Worm (Caenorhabditis elegans) whole organism, L1 larva: ENCODE data around the gene R05F9.11.

Experiments used
- F16B12.6 ChIP-seq: fragments of 150-350 bp; optimal IDR thresholded peaks from 2 replicates; lab custom pipeline; 2014; ENCODE audit warnings: missing biosample characterization, missing genetic modification characterization
- elt-2 ChIP-seq: sonication (generic microtip); optimal IDR thresholded peaks from 2 replicates; lab custom pipeline; 2016; ENCODE audit warnings: missing genetic modification characterization, mild to moderate bottlenecking, inconsistent platforms, missing compliant biosample characterization, missing genetic modification reagents
- fkh-10 ChIP-seq: sonication (generic microtip); optimal IDR thresholded peaks from 2 replicates; lab custom pipeline; 2017; ENCODE audit warnings: missing biosample characterization, missing genetic modification reagents, missing genetic modification characterization
- fos-1 ChIP-seq: fragments of 150-350 bp; optimal IDR thresholded peaks from 2 replicates; lab custom pipeline; 2014; ENCODE audit warnings: missing biosample characterization, missing genetic modification characterization
- hlh-17 ChIP-seq: fragments of 200-800 bp; sonication (Bioruptor generic); optimal IDR thresholded peaks from 2 replicates; lab custom pipeline; 2018; ENCODE audit warnings: missing genetic modification characterization, mild to moderate bottlenecking, missing compliant biosample characterization, moderate library complexity, borderline replicate concordance
- jun-1 ChIP-seq: fragments of 150-350 bp; optimal IDR thresholded peaks from 2 replicates; lab custom pipeline; 2014; ENCODE audit warnings: missing biosample characterization, missing genetic modification reagents, missing genetic modification characterization
- mep-1 ChIP-seq: fragments of 150-350 bp; optimal IDR thresholded peaks from 2 replicates; lab custom pipeline; 2014; ENCODE audit warnings: missing biosample characterization, missing genetic modification characterization
- skn-1 ChIP-seq: fragments of 150-350 bp; optimal IDR thresholded peaks from 2 replicates; lab custom pipeline; 2014; ENCODE audit warnings: missing biosample characterization, missing genetic modification characterization
- snpc-4 ChIP-seq: fragments of 150-350 bp; optimal IDR thresholded peaks from 2 replicates; lab custom pipeline; 2014; ENCODE audit warnings: missing biosample characterization, missing genetic modification characterization
- tlp-1 ChIP-seq: fragments of 150-350 bp; optimal IDR thresholded peaks from 2 replicates; lab custom pipeline; 2014; ENCODE audit warnings: missing biosample characterization, missing genetic modification characterization
- ztf-11 ChIP-seq, 2 experiments: sonication (generic microtip); optimal IDR thresholded peaks; 2 replicates each; lab custom pipeline; 2016 to 2017; ENCODE audit warnings: missing genetic modification characterization in 2 of 2, missing biosample characterization in 1 of 2, missing compliant biosample characterization in 1 of 2
- ztf-4 ChIP-seq: fragments of 150-350 bp; optimal IDR thresholded peaks from 2 replicates; lab custom pipeline; 2014; ENCODE audit warnings: missing biosample characterization, missing genetic modification characterization

DNA sequence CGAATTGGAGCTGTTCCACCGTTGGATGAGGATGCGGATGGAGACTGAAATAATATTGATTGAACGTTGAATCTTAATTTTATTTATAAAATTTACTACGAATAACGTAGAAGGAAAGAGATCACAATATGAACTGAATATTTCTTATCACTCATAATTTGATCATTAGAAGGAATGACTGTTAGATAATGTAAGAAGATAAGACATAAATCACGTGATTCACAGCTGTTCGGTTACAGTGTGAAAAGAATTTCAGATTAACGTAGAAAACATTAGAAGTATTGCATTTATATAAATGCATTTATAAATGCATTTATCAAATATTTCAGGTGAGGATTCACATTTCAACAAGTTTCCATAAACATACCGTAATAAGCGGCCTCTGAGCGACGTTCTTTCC, 28.8 kb upstream of the R05F9.11 start:
- TF ChIP-seq elt-2 (tag; lab: Kevin White, UChicago): peak; percentile 94
- no peak for TF ChIP-seq hlh-17 (GFP tag; lab: Kevin White, UChicago)
- TF ChIP-seq fkh-10: no peak
- TF ChIP-seq ztf-11 (tag; optimal IDR thresholded peaks at IDR 0.05; lab: Kevin White, UChicago): no peak
- no peak for TF ChIP-seq skn-1 (tag; lab: Kevin White, UChicago)
- TF ChIP-seq jun-1: no peak
- no peak for TF ChIP-seq fos-1 (tag; lab: Kevin White, UChicago)
- TF ChIP-seq snpc-4 (tag; lab: Kevin White, UChicago): no peak
- TF ChIP-seq F16B12.6 (tag; lab: Kevin White, UChicago): no peak
- TF ChIP-seq mep-1 (tag; lab: Kevin White, UChicago): no peak
- TF ChIP-seq tlp-1 (tag; lab: Kevin White, UChicago): peak; percentile 83
- TF ChIP-seq ztf-4: no peak
